Worm (Caenorhabditis elegans) whole organism, early embryonic: Measurements from ENCODE around the gene sun-1.

Source experiments
- ceh-36 ChIP-seq: sonication (generic microtip); optimal IDR thresholded peaks from 2 replicates; lab custom pipeline; 2016; ENCODE audit warnings: missing genetic modification characterization, inconsistent platforms, missing compliant biosample characterization
- tbx-37 ChIP-seq: fragments of 200-800 bp; sonication (Bioruptor generic); conservative IDR thresholded peaks from 2 replicates; pipeline ENCODE4 v1.3.6; 2022; ENCODE audit warnings: missing genetic modification reagents, missing genetic modification characterization, missing compliant biosample characterization

- no peak for TF ChIP-seq ceh-36
- no peak for TF ChIP-seq tbx-37
Measured at ce11 chrV:13200609-13201008, 7.3 kb upstream of the sun-1 start.
